Worm (Caenorhabditis elegans) whole organism, dauer: ENCODE measurements around the gene kars-1.

Source experiments
- unc-62 ChIP-seq: sonication (generic microtip); optimal IDR thresholded peaks from 2 replicates; lab custom pipeline; 2017; ENCODE audit warnings: missing biosample characterization, missing genetic modification reagents, missing genetic modification characterization

kars-1 gene

DNA sequence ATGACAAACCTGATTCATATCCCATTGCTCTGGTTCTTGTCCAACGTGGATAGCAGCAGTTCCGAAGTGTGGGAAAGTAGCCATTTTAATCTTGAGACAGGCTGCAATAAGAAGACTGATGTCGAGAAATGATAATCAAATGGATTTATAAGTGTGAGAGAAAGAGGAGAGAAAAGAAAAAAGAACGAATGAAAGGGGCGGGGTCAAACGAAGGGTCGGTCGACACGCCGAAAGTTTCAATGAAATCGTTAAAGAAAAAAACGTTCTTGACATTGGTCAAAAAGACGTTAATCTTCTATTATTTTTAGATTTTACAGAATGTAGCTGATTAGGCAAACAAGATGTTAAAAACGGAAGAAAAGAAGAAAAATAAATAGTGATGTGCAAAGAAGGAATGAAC lies 14.4 kb downstream of the kars-1 start, which contains the start of gene cth-2:
Gene cth-2, minus strand, starts transcription at position 101 of the 400 bp plus-strand sequence.
- TF ChIP-seq unc-62 (GFP tag; lab: Kevin White, UChicago), result no peak

DNA sequence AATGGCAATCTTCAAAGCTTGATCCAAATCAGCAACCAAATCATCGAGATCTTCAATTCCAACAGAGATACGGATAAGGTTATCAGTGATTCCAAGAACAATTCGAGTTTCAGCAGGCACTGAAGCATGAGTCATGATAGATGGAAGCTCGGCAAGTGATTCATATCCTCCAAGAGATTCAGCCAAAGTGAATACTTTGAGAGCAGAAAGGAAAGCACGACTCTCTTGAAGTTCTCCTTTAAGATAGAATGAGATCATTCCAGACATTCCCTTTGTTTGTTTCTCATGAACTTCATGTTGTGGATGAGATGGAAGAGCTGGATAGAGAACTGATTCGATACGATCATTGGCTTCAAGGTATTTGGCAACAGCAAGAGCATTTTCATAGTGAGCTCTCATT lies 15.9 kb downstream of the kars-1 start:
- TF ChIP-seq unc-62 (GFP tag; lab: Kevin White, UChicago), result no peak

- TF ChIP-seq unc-62 (GFP tag; lab: Kevin White, UChicago), result no peak
These were observed 17.2 kb downstream of the kars-1 start, which contains the start of gene ZK1127.3 for ce11 chrII:7054987-7055386. TSS of gene ZK1127.3 (plus strand) at chrII:7055287.

- no peak for TF ChIP-seq unc-62 (GFP tag; lab: Kevin White, UChicago)
These were observed 18.6 kb downstream of the kars-1 start, which contains the start of gene ZK1127.4 for ce11 chrII:7053649-7054048. TSS of gene ZK1127.4 (plus strand) at chrII:7053949.

DNA sequence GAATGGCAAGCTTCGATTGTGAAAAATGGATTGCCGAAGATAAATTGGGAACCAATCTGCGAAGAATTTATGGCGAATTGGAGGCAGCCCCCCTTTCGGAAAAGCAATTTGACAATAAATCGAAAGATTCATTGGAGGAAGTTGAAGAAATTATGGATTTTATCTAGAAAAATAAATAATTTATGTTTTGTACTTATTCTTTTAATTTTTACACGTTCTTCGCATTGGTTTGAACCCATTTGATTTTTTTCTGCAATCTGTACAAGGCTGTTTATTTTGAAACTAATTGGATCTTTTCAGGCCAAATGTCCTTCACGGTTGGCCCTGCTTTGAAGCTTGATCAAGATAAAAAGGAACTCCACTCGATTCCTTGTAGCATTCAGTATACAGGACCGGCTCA lies 19.2 kb downstream of the kars-1 start, which contains the start of gene ZK1127.13:
Gene ZK1127.13, plus strand, starts transcription at position 301 of the 400 bp plus-strand sequence.
- TF ChIP-seq unc-62 (GFP tag; lab: Kevin White, UChicago), result no peak

DNA sequence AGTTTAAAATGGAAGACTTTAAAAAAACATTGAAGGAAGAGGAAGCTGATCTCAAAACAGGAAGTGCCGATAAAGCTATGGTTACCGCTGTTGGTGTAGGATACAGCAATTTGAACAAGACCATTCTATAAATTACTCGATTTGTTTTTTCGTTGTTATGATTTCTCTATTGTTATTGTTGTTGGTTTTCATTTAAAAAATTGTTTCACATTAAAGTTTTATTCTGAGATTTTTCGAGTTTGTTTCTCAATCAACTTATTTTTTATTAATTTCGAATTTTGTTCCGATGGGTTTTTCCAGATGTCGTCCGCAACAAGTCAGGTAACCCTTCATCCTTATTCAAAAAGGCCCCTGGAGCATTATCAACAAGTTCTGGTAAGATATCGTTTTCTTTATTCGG lies 20.4 kb downstream of the kars-1 start, which contains the start of gene ZK1127.12:
Gene ZK1127.12, plus strand, starts transcription at position 301 of the 400 bp plus-strand sequence.
- TF ChIP-seq unc-62 (GFP tag; lab: Kevin White, UChicago), result no peak

DNA sequence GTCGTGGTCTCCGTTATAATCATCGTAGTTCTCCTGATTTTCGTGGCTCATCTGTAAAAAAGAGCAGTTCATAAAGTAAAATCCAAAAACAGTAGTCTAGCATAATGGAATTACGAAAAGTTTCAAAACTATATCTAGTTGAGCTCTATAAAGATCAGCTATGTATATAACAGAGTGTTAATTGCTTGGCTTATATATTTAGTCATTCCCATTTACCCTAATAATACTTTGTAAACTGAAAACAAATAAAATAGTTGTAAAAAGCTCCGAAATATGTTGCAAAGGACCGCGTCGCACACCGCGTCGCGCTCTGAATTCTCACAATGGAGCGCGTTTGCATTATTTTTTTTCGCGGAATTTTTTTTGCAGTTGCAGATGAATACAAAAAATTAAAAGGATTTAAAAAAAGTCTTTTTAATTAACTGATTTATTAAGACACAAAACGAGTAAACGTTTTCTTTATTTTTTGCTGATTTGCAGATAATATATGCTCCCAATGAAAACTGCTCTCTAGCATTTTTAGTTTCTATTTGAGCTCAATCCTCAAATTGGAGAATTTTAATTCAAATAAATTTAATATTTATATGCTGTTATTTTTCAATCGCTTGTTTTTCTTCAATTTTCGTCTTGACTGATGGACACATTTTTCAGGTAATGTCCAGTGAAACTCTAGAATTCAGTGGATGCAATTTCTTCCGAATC lies 22.0 kb downstream of the kars-1 start, which contains the start of the genes tcer-1 and ZK1127.5:
Gene tcer-1, minus strand, starts transcription at position 51 of the 702 bp plus-strand sequence.
Gene ZK1127.5, plus strand, starts transcription at position 652 of the 702 bp plus-strand sequence.
- TF ChIP-seq unc-62 (GFP tag; lab: Kevin White, UChicago), result no peak

DNA sequence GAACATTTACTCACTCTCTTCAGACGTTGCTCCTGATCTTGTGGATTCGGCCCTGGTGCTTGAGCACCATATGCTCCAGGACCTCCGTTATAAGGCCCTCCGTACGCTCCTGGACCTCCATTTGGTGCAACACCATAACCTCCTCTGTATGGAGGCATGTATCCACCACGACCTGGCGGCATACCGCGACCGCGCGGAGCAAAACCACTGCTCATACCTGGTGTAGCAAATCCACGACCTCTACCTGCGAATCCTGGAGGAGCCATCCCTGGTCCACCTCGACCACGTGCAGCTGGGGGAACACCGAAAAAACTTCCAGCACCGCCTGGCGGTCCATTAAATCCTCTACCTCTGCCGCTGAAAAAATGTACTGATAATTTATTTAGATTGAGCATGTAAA lies 22.7 kb downstream of the kars-1 start:
- TF ChIP-seq unc-62 (GFP tag; lab: Kevin White, UChicago), result no peak

- TF ChIP-seq unc-62 (GFP tag; lab: Kevin White, UChicago), result no peak
These were observed 34.4 kb downstream of the kars-1 start, which contains the start of gene cin-4 for ce11 chrII:7037659-7038342. TSS of gene cin-4 (plus strand) at chrII:7038292.

- TF ChIP-seq unc-62 (GFP tag; lab: Kevin White, UChicago), result no peak
These were observed 41.0 kb downstream of the kars-1 start for ce11 chrII:7031137-7031697.

ce11 chrII:7029524-7029923 lies 42.7 kb downstream of the kars-1 start:
- no peak for TF ChIP-seq unc-62 (GFP tag; lab: Kevin White, UChicago)

ce11 chrII:7024897-7025852 lies 47.0 kb downstream of the kars-1 start, which contains the start of gene znf-598:
TSS of gene znf-598 (plus strand) at chrII:7025802.
- TF ChIP-seq unc-62 (GFP tag; lab: Kevin White, UChicago), result no peak

ce11 chrII:7022370-7023001 lies 49.7 kb downstream of the kars-1 start, which contains the start of the genes lst-6 and lst-5:
TSS of gene lst-6 (minus strand) at chrII:7022509.
TSS of gene lst-5 (plus strand) at chrII:7022913.
- TF ChIP-seq unc-62 (GFP tag; lab: Kevin White, UChicago), result no peak
